Worm (Caenorhabditis elegans): Measurements from ENCODE around the gene Y44A6C.1.

Gene Y44A6C.1

DNA sequence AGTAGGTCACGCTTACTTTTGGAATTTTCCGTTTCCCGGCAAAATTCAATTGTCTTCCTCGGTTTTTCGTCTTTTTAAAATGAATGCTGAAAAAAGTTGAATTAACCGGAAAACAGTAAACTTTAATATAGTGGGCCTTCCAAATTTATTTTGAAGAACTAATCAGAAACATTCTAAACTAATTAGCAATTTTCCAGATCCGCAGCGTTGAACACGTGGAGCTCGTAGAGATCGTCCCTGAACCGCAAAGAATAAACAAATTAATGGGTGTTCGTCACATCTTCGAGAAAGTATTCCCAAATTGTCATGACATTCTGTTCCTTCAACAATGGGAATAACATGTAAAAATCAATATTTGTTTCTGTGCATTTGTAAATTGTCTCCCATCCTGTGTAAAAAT, 2.5 kb downstream of the Y44A6C.1 start:
- TF ChIP-seq blmp-1 (tag; optimal IDR thresholded peaks at IDR 0.05) (no peak), zip-8 (tag; optimal IDR thresholded peaks at IDR 0.05) (no peak), flh-1 (GFP tag; optimal IDR thresholded peaks at IDR 0.05) (no peak), mab-5 (tag; optimal IDR thresholded peaks at IDR 0.05) (no peak), elt-1 (tag; optimal IDR thresholded peaks at IDR 0.05; ENCODE audit: borderline replicate concordance, insufficient read depth) (no peak), tbx-8 (GFP tag; optimal IDR thresholded peaks at IDR 0.05) (no peak), drap-1 (GFP tag; optimal IDR thresholded peaks at IDR 0.05) (no peak), ceh-39 (tag; optimal IDR thresholded peaks at IDR 0.05) (no peak)

DNA sequence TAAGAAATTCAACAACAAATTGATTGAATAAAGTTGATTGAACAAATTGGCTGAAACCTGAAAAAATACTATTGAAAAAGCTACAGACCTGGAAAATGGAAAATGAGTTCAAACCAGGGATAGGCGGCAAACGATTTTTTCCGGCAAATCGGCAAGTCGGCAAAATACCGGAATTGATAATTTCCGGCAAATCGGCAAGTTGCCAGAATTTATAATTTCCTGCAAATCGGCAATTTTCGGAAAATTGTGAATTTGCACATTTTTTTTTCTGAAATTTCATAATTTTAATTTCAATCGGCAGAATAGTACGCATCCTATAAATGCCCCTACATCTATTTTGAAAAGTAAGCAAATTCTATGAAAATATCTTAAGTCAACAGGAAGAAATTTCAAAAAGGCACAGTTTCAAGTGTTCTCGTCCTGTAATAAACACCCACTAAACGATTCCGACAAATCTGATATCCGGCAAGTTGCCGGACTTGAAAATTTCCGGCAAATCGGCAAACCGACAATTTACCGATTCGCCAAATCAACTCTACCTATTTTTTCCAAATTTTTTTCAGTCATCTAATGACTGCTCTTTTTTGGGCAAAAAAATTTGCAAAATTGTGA, 3.2 kb downstream of the Y44A6C.1 start:
- TF ChIP-seq nhr-2 (tag; optimal IDR thresholded peaks at IDR 0.05): no peak
- TF ChIP-seq tbx-8 (GFP tag; optimal IDR thresholded peaks at IDR 0.05): no peak
- TF ChIP-seq snpc-4 (tag; optimal IDR thresholded peaks at IDR 0.05): no peak

DNA sequence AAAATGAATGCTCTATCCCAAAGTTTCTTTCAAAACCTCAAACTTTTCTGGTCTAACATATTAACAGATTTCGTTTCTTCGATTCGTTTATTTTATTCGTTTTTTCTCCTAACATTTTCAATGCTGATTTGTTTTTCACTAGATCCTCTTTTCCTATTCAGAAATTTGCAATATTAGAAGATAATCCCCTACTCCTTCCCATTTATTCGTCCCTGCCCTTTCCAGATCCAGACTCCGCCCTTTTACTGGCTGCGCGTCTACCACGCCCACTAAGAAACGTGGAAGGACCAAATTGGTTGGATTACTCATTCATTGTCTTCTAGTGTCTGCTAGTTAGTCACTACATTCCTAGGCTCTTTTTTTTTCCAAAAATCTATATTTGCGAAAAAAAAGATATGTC, 8.2 kb downstream of the Y44A6C.1 start, which contains the start of gene Y44A6C.2:
Gene Y44A6C.2, plus strand, starts transcription at position 301 of the 400 bp plus-strand sequence.
- TF ChIP-seq bed-3 (GFP tag; optimal IDR thresholded peaks at IDR 0.05) (no peak), nhr-12 (tag; optimal IDR thresholded peaks at IDR 0.05) (no peak), tbx-8 (GFP tag; optimal IDR thresholded peaks at IDR 0.05) (no peak), cnd-1 (tag; optimal IDR thresholded peaks at IDR 0.05) (no peak), nhr-2 (tag; optimal IDR thresholded peaks at IDR 0.05) (no peak), unc-39 (tag; optimal IDR thresholded peaks at IDR 0.05) (no peak), elt-3 (tag; optimal IDR thresholded peaks at IDR 0.05) (no peak), ces-1 (GFP tag; optimal IDR thresholded peaks at IDR 0.05) (no peak), nhr-237 (tag; optimal IDR thresholded peaks at IDR 0.05) (no peak), ztf-11 (tag; optimal IDR thresholded peaks at IDR 0.05) (no peak), drap-1 (GFP tag; optimal IDR thresholded peaks at IDR 0.05) (no peak), mep-1 (tag; optimal IDR thresholded peaks at IDR 0.05) (no peak), ceh-43 (GFP tag; optimal IDR thresholded peaks at IDR 0.05) (no peak)

DNA sequence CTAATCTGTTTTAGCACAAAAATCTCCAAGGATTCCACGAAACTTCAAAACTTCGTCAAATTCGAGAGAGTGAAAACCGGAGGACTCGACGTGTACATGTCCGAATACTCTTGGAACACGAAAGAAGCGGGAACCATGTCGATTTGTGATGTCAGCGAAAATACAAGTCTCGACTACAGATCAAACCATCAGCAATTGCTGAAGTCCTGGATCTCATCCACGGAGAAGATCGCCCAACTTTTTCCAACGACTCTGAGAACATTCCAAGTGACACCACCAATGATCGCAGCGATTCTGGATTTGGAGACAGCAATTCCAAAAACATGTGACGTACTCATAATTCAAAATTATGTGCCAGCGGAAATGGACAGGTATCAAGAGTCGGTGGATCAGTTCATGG, 8.7 kb downstream of the Y44A6C.1 start:
- TF ChIP-seq elt-3 (tag; optimal IDR thresholded peaks at IDR 0.05) (no peak), ceh-39 (tag; optimal IDR thresholded peaks at IDR 0.05) (no peak), lsy-2 (tag; optimal IDR thresholded peaks at IDR 0.05) (no peak), sem-2 (GFP tag; optimal IDR thresholded peaks at IDR 0.05) (no peak), ceh-43 (GFP tag; optimal IDR thresholded peaks at IDR 0.05) (no peak), mab-5 (tag; optimal IDR thresholded peaks at IDR 0.05) (no peak), nhr-76 (tag; optimal IDR thresholded peaks at IDR 0.05) (no peak), lin-13 (tag; optimal IDR thresholded peaks at IDR 0.05) (no peak), nhr-12 (tag; optimal IDR thresholded peaks at IDR 0.05) (no peak), snpc-4 (tag; optimal IDR thresholded peaks at IDR 0.05) (no peak), unc-39 (tag; optimal IDR thresholded peaks at IDR 0.05) (no peak), ces-1 (GFP tag; optimal IDR thresholded peaks at IDR 0.05) (no peak), sptf-1 (tag; optimal IDR thresholded peaks at IDR 0.05) (no peak), tbx-8 (GFP tag; optimal IDR thresholded peaks at IDR 0.05) (no peak), ztf-11 (tag; optimal IDR thresholded peaks at IDR 0.05) (no peak), mls-2 (tag; optimal IDR thresholded peaks at IDR 0.05) (no peak), nhr-2 (tag; optimal IDR thresholded peaks at IDR 0.05) (no peak), ham-2 (GFP tag; optimal IDR thresholded peaks at IDR 0.05) (no peak)

DNA sequence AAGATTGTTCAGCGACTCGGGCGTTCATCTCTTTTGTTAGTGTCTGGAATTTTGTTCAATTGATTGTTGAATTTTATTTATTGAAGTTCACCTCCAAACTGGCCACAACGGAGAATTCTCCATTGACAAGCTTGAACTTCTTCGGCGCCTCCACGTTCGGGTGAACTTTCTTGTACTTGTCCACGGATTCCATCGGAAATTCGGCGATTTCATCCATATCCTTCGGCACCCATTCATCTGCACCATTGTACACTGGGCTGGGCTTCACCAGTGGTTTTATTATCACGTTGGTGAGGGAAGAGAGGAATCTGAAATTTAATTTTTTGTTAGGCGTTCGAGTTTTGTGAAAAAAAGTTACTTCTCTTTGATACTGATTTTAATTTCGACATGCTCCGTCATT, 13.7 kb downstream of the Y44A6C.1 start:
- no peak for TF ChIP-seq elt-3 (tag; optimal IDR thresholded peaks at IDR 0.05)
- no peak for TF ChIP-seq flh-1 (GFP tag; optimal IDR thresholded peaks at IDR 0.05)
- no peak for TF ChIP-seq snpc-4 (tag; optimal IDR thresholded peaks at IDR 0.05)
- no peak for TF ChIP-seq ces-1 (GFP tag; optimal IDR thresholded peaks at IDR 0.05)
- TF ChIP-seq lin-32 (GFP tag; optimal IDR thresholded peaks at IDR 0.05): no peak
- TF ChIP-seq hlh-1 (tag; optimal IDR thresholded peaks at IDR 0.05): no peak
- no peak for TF ChIP-seq tbx-8 (GFP tag; optimal IDR thresholded peaks at IDR 0.05)
- TF ChIP-seq lsy-2 (tag; optimal IDR thresholded peaks at IDR 0.05): no peak
- TF ChIP-seq drap-1 (GFP tag; optimal IDR thresholded peaks at IDR 0.05): no peak
- no peak for TF ChIP-seq nhr-2 (tag; optimal IDR thresholded peaks at IDR 0.05)
- no peak for TF ChIP-seq sptf-1 (tag; optimal IDR thresholded peaks at IDR 0.05)
- no peak for TF ChIP-seq lin-13 (tag; optimal IDR thresholded peaks at IDR 0.05)
- TF ChIP-seq mls-2 (tag; optimal IDR thresholded peaks at IDR 0.05): no peak
- no peak for TF ChIP-seq blmp-1 (tag; optimal IDR thresholded peaks at IDR 0.05)
- TF ChIP-seq nhr-76 (tag; optimal IDR thresholded peaks at IDR 0.05): no peak
- TF ChIP-seq mep-1 (tag; optimal IDR thresholded peaks at IDR 0.05): no peak
- TF ChIP-seq M03D4.4 (tag; optimal IDR thresholded peaks at IDR 0.05): no peak

All from whole organism, mixed stage, embryonic.